Worm (Caenorhabditis elegans) whole organism, L1 larva: ENCODE measurements around the gene K07H8.9.

Experiments used
- elt-3 ChIP-seq, 6 experiments: fragments of 150-350 bp in 1 of 6; sonication (generic microtip); optimal IDR thresholded peaks; 2 replicates each; lab custom pipeline; 2017 to 2018; ENCODE audit warnings: missing biosample characterization in 6 of 6, missing genetic modification characterization in 6 of 6, inconsistent platforms in 1 of 6
- fos-1 ChIP-seq: fragments of 150-350 bp; optimal IDR thresholded peaks from 2 replicates; lab custom pipeline; 2014; ENCODE audit warnings: missing biosample characterization, missing genetic modification characterization
- lin-13 ChIP-seq: fragments of 150-350 bp; optimal IDR thresholded peaks from 2 replicates; lab custom pipeline; 2014; ENCODE audit warnings: missing biosample characterization, missing genetic modification reagents, missing genetic modification characterization
- lsy-2 ChIP-seq, 2 experiments: fragments of 150-350 bp; optimal IDR thresholded peaks; 2 replicates each; lab custom pipeline; 2014; ENCODE audit warnings: missing biosample characterization in 2 of 2, missing genetic modification characterization in 2 of 2
- nhr-28 ChIP-seq: fragments of 150-350 bp; optimal IDR thresholded peaks from 2 replicates; lab custom pipeline; 2014; ENCODE audit warnings: missing biosample characterization, missing genetic modification characterization
- snpc-4 ChIP-seq: fragments of 150-350 bp; optimal IDR thresholded peaks from 2 replicates; lab custom pipeline; 2014; ENCODE audit warnings: missing biosample characterization, missing genetic modification characterization

ce11 chrIV:8268024-8268423, 18.3 kb downstream of the K07H8.9 start, which contains the start of the genes K07H8.5 and K07H8.8:
- no peak for TF ChIP-seq lsy-2 (tag; optimal IDR thresholded peaks at IDR 0.05; lab: Kevin White, UChicago)
- no peak for TF ChIP-seq snpc-4
- no peak for TF ChIP-seq fos-1 (tag; lab: Kevin White, UChicago)
- TF ChIP-seq nhr-28 (tag; lab: Kevin White, UChicago), result no peak
- no peak for TF ChIP-seq elt-3 (tag; optimal IDR thresholded peaks at IDR 0.05; lab: Kevin White, UChicago)
- no peak for TF ChIP-seq lin-13 (GFP tag; lab: Kevin White, UChicago)
